Worm (Caenorhabditis elegans): ENCODE measurements around the gene spp-8.

Gene spp-8

ce11 chrIV:8432709-8433108 lies 48.8 kb upstream of the spp-8 start, which contains the start of the genes T26A8.4 and pdtf-1 (continued):
- TF ChIP-seq nhr-77 (tag; optimal IDR thresholded peaks at IDR 0.05) (peak; percentile 39), lin-39 (tag; optimal IDR thresholded peaks at IDR 0.05) (peak; percentile 65), sem-4 (tag; optimal IDR thresholded peaks at IDR 0.05) (peak; percentile 96), nhr-12 (tag; optimal IDR thresholded peaks at IDR 0.05) (no peak), elt-1 (tag; optimal IDR thresholded peaks at IDR 0.05) (no peak), nhr-237 (tag; optimal IDR thresholded peaks at IDR 0.05) (peak; percentile 45)

- no peak for TF ChIP-seq elt-1 (tag; optimal IDR thresholded peaks at IDR 0.05)
- TF ChIP-seq mdl-1 (tag; optimal IDR thresholded peaks at IDR 0.05), result no peak
- TF ChIP-seq ztf-11 (tag; optimal IDR thresholded peaks at IDR 0.05), result no peak
- no peak for TF ChIP-seq dmd-4 (tag; optimal IDR thresholded peaks at IDR 0.05)
- TF ChIP-seq ama-1 (optimal IDR thresholded peaks at IDR 0.05), result no peak
Observed at ce11 chrIV:8446904-8447303, 34.6 kb upstream of the spp-8 start, which contains the start of gene T01B11.1. T01B11.1 (plus strand) TSS chrIV:8447204.

- TF ChIP-seq gmeb-1 (tag; optimal IDR thresholded peaks at IDR 0.05) (no peak), dmd-4 (tag; optimal IDR thresholded peaks at IDR 0.05) (no peak), nhr-129 (tag; optimal IDR thresholded peaks at IDR 0.05) (no peak), lin-13 (GFP tag; optimal IDR thresholded peaks at IDR 0.05) (no peak), R02D3.7 (tag; optimal IDR thresholded peaks at IDR 0.05) (no peak), crh-2 (tag; optimal IDR thresholded peaks at IDR 0.05) (no peak), elt-1 (tag; optimal IDR thresholded peaks at IDR 0.05) (no peak), ztf-4 (tag; optimal IDR thresholded peaks at IDR 0.05) (no peak), ztf-1 (GFP tag; conservative IDR thresholded peaks at IDR 0.05) (no peak), fos-1 (tag; optimal IDR thresholded peaks at IDR 0.05) (no peak), mdl-1 (tag; optimal IDR thresholded peaks at IDR 0.05) (no peak), blmp-1 (tag; optimal IDR thresholded peaks at IDR 0.05; ENCODE audit: insufficient read depth) (no peak), zag-1 (tag; optimal IDR thresholded peaks at IDR 0.05) (no peak)
Observed at ce11 chrIV:8449869-8450268, 31.6 kb upstream of the spp-8 start.

ce11 chrIV:8450534-8450933 lies 30.9 kb upstream of the spp-8 start:
- TF ChIP-seq ceh-82 (tag; optimal IDR thresholded peaks at IDR 0.05) (no peak), blmp-1 (tag; optimal IDR thresholded peaks at IDR 0.05; ENCODE audit: insufficient read depth) (no peak), gmeb-1 (tag; optimal IDR thresholded peaks at IDR 0.05) (peak; percentile 38), sma-9 (GFP tag; optimal IDR thresholded peaks at IDR 0.05) (peak; percentile 71), sma-9 (tag; optimal IDR thresholded peaks at IDR 0.05) (no peak), egl-27 (tag; optimal IDR thresholded peaks at IDR 0.05) (no peak), crh-2 (tag; optimal IDR thresholded peaks at IDR 0.05) (peak; percentile 48), fos-1 (tag; optimal IDR thresholded peaks at IDR 0.05) (peak; percentile 86)

- TF ChIP-seq unc-55 (GFP tag; optimal IDR thresholded peaks at IDR 0.05) (no peak), fos-1 (tag; optimal IDR thresholded peaks at IDR 0.05) (peak; percentile 34), sma-9 (GFP tag; optimal IDR thresholded peaks at IDR 0.05) (peak; percentile 15), sma-9 (tag; optimal IDR thresholded peaks at IDR 0.05) (no peak)
Observed at ce11 chrIV:8451709-8452248, 29.7 kb upstream of the spp-8 start, which contains the start of gene eppl-1. eppl-1 (minus strand) TSS chrIV:8451759.

ce11 chrIV:8453178-8453577 lies 28.3 kb upstream of the spp-8 start:
- peak; percentile 55 for TF ChIP-seq sma-9 (GFP tag; optimal IDR thresholded peaks at IDR 0.05)
- TF ChIP-seq sma-9 (tag; optimal IDR thresholded peaks at IDR 0.05), result no peak
- peak; percentile 4 for TF ChIP-seq nhr-129 (tag; optimal IDR thresholded peaks at IDR 0.05)
- no peak for TF ChIP-seq lin-11 (tag; optimal IDR thresholded peaks at IDR 0.05)
- TF ChIP-seq gmeb-1 (tag; optimal IDR thresholded peaks at IDR 0.05), result peak; percentile 19
- TF ChIP-seq crh-2 (tag; optimal IDR thresholded peaks at IDR 0.05), result peak; percentile 63
- peak; percentile 65 for TF ChIP-seq fos-1 (tag; optimal IDR thresholded peaks at IDR 0.05)
- no peak for TF ChIP-seq alr-1 (tag; optimal IDR thresholded peaks at IDR 0.05)
- no peak for TF ChIP-seq lin-13 (GFP tag; optimal IDR thresholded peaks at IDR 0.05)
- no peak for TF ChIP-seq ztf-4 (tag; optimal IDR thresholded peaks at IDR 0.05)
- TF ChIP-seq sma-3 (GFP tag; optimal IDR thresholded peaks at IDR 0.05), result no peak

- TF ChIP-seq aly-2 (tag; optimal IDR thresholded peaks at IDR 0.05) (no peak), fos-1 (tag; optimal IDR thresholded peaks at IDR 0.05) (peak; percentile 44)
Observed at ce11 chrIV:8454076-8454475, 27.4 kb upstream of the spp-8 start.

Measured in whole organism, L2 larva.